Fruit fly (Drosophila melanogaster) Kc167 (cell line): Measurements from ENCODE around the gene CG18814.

Experiments used
- Sin3A ChIP-seq: fragments of >200 bp; optimal IDR thresholded peaks from 2 replicates; lab custom pipeline; 2018; ENCODE audit warnings: missing external identifiers
- psq ChIP-seq: fragments of >200 bp; optimal IDR thresholded peaks from 2 replicates; lab custom pipeline; 2017; ENCODE audit warnings: missing external identifiers
- ttk ChIP-seq: sonication (Bioruptor generic); optimal IDR thresholded peaks from 2 replicates; lab custom pipeline; 2017; ENCODE audit warnings: missing external identifiers

- no peak for TF ChIP-seq Sin3A (lab: Kevin White, UChicago)
- no peak for TF ChIP-seq ttk (lab: Kevin White, UChicago)
- no peak for TF ChIP-seq psq
Measured at dm6 chr3L:16377768-16378764, 8.4 kb downstream of the CG18814 start, which contains the start of gene roq.
